Fruit fly (Drosophila melanogaster) whole organism, prepupa: Measurements from ENCODE around the gene ru.
A peak's percentile ranks its signal among the peaks of the same experiment; 100 is the strongest.

Experiments used
- CG10631 ChIP-seq: fragments of 200-800 bp; sonication (Bioruptor generic); optimal IDR thresholded peaks from 2 replicates; lab custom pipeline; 2016; ENCODE audit warnings: missing biosample characterization, missing genetic modification characterization
- CG11294 ChIP-seq: fragments of 200-800 bp; sonication (Bioruptor generic); IDR thresholded peaks from 2 replicates; pipeline ENCODE4 v1.3.6; 2022; ENCODE audit warnings: missing biosample characterization, missing genetic modification characterization
- CG11762 ChIP-seq: fragments of 200-800 bp; sonication (Bioruptor generic); optimal IDR thresholded peaks from 3 replicates; lab custom pipeline; 2016; ENCODE audit warnings: missing biosample characterization, missing genetic modification characterization; ENCODE audit not compliant: insufficient read depth
- CG11902 ChIP-seq: fragments of 200-800 bp; sonication (Bioruptor generic); optimal IDR thresholded peaks from 3 replicates; lab custom pipeline; 2016; ENCODE audit warnings: missing biosample characterization, missing genetic modification characterization
- CG15336 ChIP-seq: fragments of 200-800 bp; sonication (Bioruptor generic); IDR thresholded peaks from 2 replicates; pipeline ENCODE4 v1.3.6; 2022; ENCODE audit warnings: missing biosample characterization, missing genetic modification characterization
- CG1621 ChIP-seq: fragments of 200-800 bp; sonication (Bioruptor generic); optimal IDR thresholded peaks from 3 replicates; lab custom pipeline; 2018; ENCODE audit warnings: missing biosample characterization, mild to moderate bottlenecking, missing genetic modification characterization
- CG3032 ChIP-seq: fragments of 200-800 bp; optimal IDR thresholded peaks from 2 replicates; lab custom pipeline; 2019; ENCODE audit warnings: missing biosample characterization, mild to moderate bottlenecking, missing genetic modification characterization, moderate library complexity
- CG32006 ChIP-seq: fragments of 200-800 bp; sonication (Bioruptor generic); optimal IDR thresholded peaks from 3 replicates; lab custom pipeline; 2017; ENCODE audit warnings: missing biosample characterization, mild to moderate bottlenecking, missing genetic modification characterization
- CG34406 ChIP-seq: fragments of 200-800 bp; sonication (Bioruptor generic); optimal IDR thresholded peaks from 3 replicates; lab custom pipeline; 2016; ENCODE audit warnings: missing biosample characterization, missing genetic modification characterization
- CG3919 ChIP-seq: fragments of 200-800 bp; sonication (Bioruptor generic); optimal IDR thresholded peaks from 3 replicates; lab custom pipeline; 2016; ENCODE audit warnings: missing biosample characterization, missing genetic modification characterization
- CG4318 ChIP-seq: fragments of 200-800 bp; sonication (Bioruptor generic); optimal IDR thresholded peaks from 3 replicates; lab custom pipeline; 2017; ENCODE audit warnings: missing biosample characterization, mild to moderate bottlenecking, missing genetic modification characterization
- CG6163 ChIP-seq: fragments of 200-800 bp; sonication (Bioruptor generic); IDR thresholded peaks from 3 replicates; pipeline ENCODE4 v1.3.6; 2022; ENCODE audit warnings: missing biosample characterization, missing genetic modification characterization
- CG6792 ChIP-seq: fragments of 200-800 bp; sonication (Bioruptor generic); optimal IDR thresholded peaks from 3 replicates; lab custom pipeline; 2016; ENCODE audit warnings: missing biosample characterization, missing genetic modification characterization
- CG6854 ChIP-seq: fragments of 200-800 bp; sonication (Bioruptor generic); optimal IDR thresholded peaks from 2 replicates; lab custom pipeline; 2017; ENCODE audit warnings: missing biosample characterization, mild to moderate bottlenecking, missing genetic modification characterization
- CG7368 ChIP-seq: fragments of 200-800 bp; sonication (Bioruptor generic); optimal IDR thresholded peaks from 3 replicates; lab custom pipeline; 2016; ENCODE audit warnings: missing biosample characterization, missing genetic modification characterization
- CG8119 ChIP-seq: fragments of 200-800 bp; sonication (Bioruptor generic); IDR thresholded peaks from 3 replicates; pipeline ENCODE4 v1.3.6; 2022; ENCODE audit warnings: missing biosample characterization, missing genetic modification characterization
- CG8319 ChIP-seq: fragments of 200-800 bp; sonication (Bioruptor generic); optimal IDR thresholded peaks from 3 replicates; lab custom pipeline; 2016; ENCODE audit warnings: missing biosample characterization, missing genetic modification characterization
- CG8632 ChIP-seq: fragments of 200-800 bp; sonication (Bioruptor generic); optimal IDR thresholded peaks from 3 replicates; lab custom pipeline; 2016; ENCODE audit warnings: missing biosample characterization, missing genetic modification characterization
- CG9139 ChIP-seq: fragments of 200-800 bp; sonication (Bioruptor generic); optimal IDR thresholded peaks from 3 replicates; lab custom pipeline; 2017; ENCODE audit warnings: missing biosample characterization, mild to moderate bottlenecking, missing genetic modification characterization
- Eip75B ChIP-seq: fragments of 200-800 bp; sonication (Bioruptor generic); optimal IDR thresholded peaks from 3 replicates; lab custom pipeline; 2016; ENCODE audit warnings: missing biosample characterization, missing genetic modification characterization
- Eip93F ChIP-seq: fragments of 200-800 bp; sonication (Bioruptor generic); optimal IDR thresholded peaks from 2 replicates; lab custom pipeline; 2016; ENCODE audit warnings: missing biosample characterization, mild to moderate bottlenecking, missing genetic modification characterization
- Ets21C ChIP-seq: fragments of 200-800 bp; sonication (Bioruptor generic); optimal IDR thresholded peaks from 3 replicates; lab custom pipeline; 2016; ENCODE audit warnings: missing biosample characterization, missing genetic modification characterization
- Ets96B ChIP-seq: fragments of 200-800 bp; optimal IDR thresholded peaks from 2 replicates; lab custom pipeline; 2019; ENCODE audit warnings: missing biosample characterization, mild to moderate bottlenecking, missing genetic modification characterization, moderate library complexity
- Hr38 ChIP-seq: sonication (Bioruptor generic); optimal IDR thresholded peaks from 2 replicates; lab custom pipeline; 2016; ENCODE audit warnings: missing biosample characterization, missing genetic modification characterization
- Hr39 ChIP-seq: fragments of 200-800 bp; sonication (Bioruptor generic); optimal IDR thresholded peaks from 2 replicates; lab custom pipeline; 2016; ENCODE audit warnings: missing biosample characterization, missing genetic modification characterization
- Hr4 ChIP-seq: fragments of 200-800 bp; sonication (Bioruptor generic); optimal IDR thresholded peaks from 3 replicates; lab custom pipeline; 2016; ENCODE audit warnings: missing biosample characterization, missing genetic modification characterization
- Met ChIP-seq: fragments of 200-800 bp; sonication (Bioruptor generic); optimal IDR thresholded peaks from 3 replicates; lab custom pipeline; 2016; ENCODE audit warnings: missing biosample characterization, missing genetic modification characterization
- OdsH ChIP-seq: fragments of 200-800 bp; sonication (Bioruptor generic); optimal IDR thresholded peaks from 3 replicates; lab custom pipeline; 2016; ENCODE audit warnings: missing biosample characterization, missing genetic modification characterization
- Smox ChIP-seq: fragments of 200-800 bp; sonication (Bioruptor generic); optimal IDR thresholded peaks from 3 replicates; lab custom pipeline; 2016; ENCODE audit warnings: missing biosample characterization, missing genetic modification characterization
- Sox102F ChIP-seq: fragments of 200-800 bp; sonication (Bioruptor generic); optimal IDR thresholded peaks from 2 replicates; lab custom pipeline; 2016; ENCODE audit warnings: missing biosample characterization, mild to moderate bottlenecking, missing genetic modification characterization
- Sox14 ChIP-seq: fragments of 200-800 bp; sonication (Bioruptor generic); optimal IDR thresholded peaks from 3 replicates; lab custom pipeline; 2016; ENCODE audit warnings: missing biosample characterization, missing genetic modification characterization
- Sox15 ChIP-seq: fragments of 200-800 bp; sonication (Bioruptor generic); optimal IDR thresholded peaks from 3 replicates; lab custom pipeline; 2016; ENCODE audit warnings: missing biosample characterization, missing genetic modification characterization
- achi ChIP-seq: fragments of 200-800 bp; sonication (Bioruptor generic); optimal IDR thresholded peaks from 3 replicates; lab custom pipeline; 2016; ENCODE audit warnings: missing biosample characterization, missing genetic modification characterization
- acj6 ChIP-seq: fragments of 200-800 bp; sonication (Bioruptor generic); optimal IDR thresholded peaks from 3 replicates; lab custom pipeline; 2016; ENCODE audit warnings: missing biosample characterization, missing genetic modification characterization
- dsx ChIP-seq: fragments of 200-800 bp; optimal IDR thresholded peaks from 3 replicates; lab custom pipeline; 2019; ENCODE audit warnings: missing biosample characterization, mild to moderate bottlenecking, missing genetic modification characterization, moderate library complexity; ENCODE audit not compliant: poor library complexity, severe bottlenecking
- eg ChIP-seq: fragments of 200-800 bp; sonication (Bioruptor generic); IDR thresholded peaks from 3 replicates; pipeline ENCODE4 v1.3.6; 2022; ENCODE audit warnings: missing biosample characterization, missing genetic modification characterization
- fd59A ChIP-seq: fragments of 200-800 bp; sonication (Bioruptor generic); optimal IDR thresholded peaks from 2 replicates; lab custom pipeline; 2017; ENCODE audit warnings: missing biosample characterization, mild to moderate bottlenecking, missing genetic modification characterization, missing genetic modification reagents
- fd85E ChIP-seq: fragments of 200-800 bp; sonication (Bioruptor generic); optimal IDR thresholded peaks from 3 replicates; lab custom pipeline; 2016; ENCODE audit warnings: missing biosample characterization, missing genetic modification characterization
- fkh ChIP-seq: fragments of 200-800 bp; sonication (Bioruptor generic); optimal IDR thresholded peaks from 3 replicates; lab custom pipeline; 2017; ENCODE audit warnings: missing biosample characterization, mild to moderate bottlenecking, missing genetic modification characterization, moderate library complexity
- lz ChIP-seq: fragments of 200-800 bp; sonication (Bioruptor generic); optimal IDR thresholded peaks from 3 replicates; lab custom pipeline; 2016; ENCODE audit warnings: missing biosample characterization, missing genetic modification characterization
- net ChIP-seq: fragments of 200-800 bp; sonication (Bioruptor generic); optimal IDR thresholded peaks from 3 replicates; lab custom pipeline; 2016; ENCODE audit warnings: missing biosample characterization, missing genetic modification characterization
- pdm3 ChIP-seq: fragments of 200-800 bp; sonication (Bioruptor generic); optimal IDR thresholded peaks from 3 replicates; lab custom pipeline; 2016; ENCODE audit warnings: missing biosample characterization, missing genetic modification characterization
- salr ChIP-seq, 2 experiments: fragments of 200-800 bp; sonication (Bioruptor generic); optimal IDR thresholded peaks; 3 replicates each; lab custom pipeline; 2016 to 2018; ENCODE audit warnings: missing biosample characterization in 2 of 2, missing genetic modification characterization in 2 of 2, mild to moderate bottlenecking in 1 of 2
- spab ChIP-seq: fragments of 200-800 bp; sonication (Bioruptor generic); optimal IDR thresholded peaks from 2 replicates; lab custom pipeline; 2017; ENCODE audit warnings: missing biosample characterization, mild to moderate bottlenecking, missing genetic modification characterization, missing genetic modification reagents
- ss ChIP-seq, 2 experiments: fragments of 200-800 bp; sonication (Bioruptor generic); optimal IDR thresholded peaks; 2 replicates in 1 of 2; 3 replicates in 1 of 2; lab custom pipeline; 2017 to 2018; ENCODE audit warnings: mild to moderate bottlenecking in 2 of 2, missing biosample characterization in 2 of 2, missing genetic modification characterization in 2 of 2, moderate library complexity in 1 of 2
- svp ChIP-seq: fragments of 200-800 bp; sonication (Bioruptor generic); peaks from one replicate; lab custom pipeline; 2016; ENCODE audit warnings: missing biosample characterization, missing genetic modification characterization
- topi ChIP-seq: fragments of 200-800 bp; sonication (Bioruptor generic); optimal IDR thresholded peaks from 3 replicates; lab custom pipeline; 2016; ENCODE audit warnings: missing biosample characterization, missing genetic modification characterization
- vri ChIP-seq: fragments of 200-800 bp; sonication (Bioruptor generic); optimal IDR thresholded peaks from 3 replicates; lab custom pipeline; 2016; ENCODE audit warnings: missing biosample characterization, mild to moderate bottlenecking, missing genetic modification characterization

The ru gene

DNA sequence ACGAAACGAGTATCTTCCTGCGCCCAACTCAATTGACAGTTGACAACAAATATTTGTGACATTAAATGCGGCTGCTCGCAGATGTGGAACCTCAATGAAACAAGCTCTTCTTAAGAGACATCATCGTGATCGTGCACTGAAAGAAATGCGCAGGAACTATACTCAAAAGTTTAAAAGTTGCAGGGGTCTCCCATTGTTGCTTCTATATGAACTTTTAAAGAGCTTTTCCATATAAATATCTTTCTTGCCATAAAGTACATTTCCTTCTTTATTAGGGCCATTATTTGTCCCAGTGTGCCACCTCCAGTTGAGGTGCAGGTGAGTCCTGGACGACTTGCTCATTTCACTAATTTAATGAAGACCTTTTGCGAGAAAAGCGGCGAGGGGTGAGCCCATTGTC is 17.7 kb downstream of the ru start (continued):
- TF ChIP-seq acj6 (peak; percentile 68), Eip93F (GFP tag; lab: Kevin White, UChicago) (peak; percentile 25), CG6854 (GFP tag; lab: Kevin White, UChicago) (no peak), fd59A (GFP tag; lab: Kevin White, UChicago) (peak; percentile 66), ss (GFP tag; optimal IDR thresholded peaks at IDR 0.05; lab: Kevin White, UChicago) (peak in 1 of 2 experiments; percentile 28), Hr4 (GFP tag; lab: Kevin White, UChicago) (peak; percentile 14), CG34406 (GFP tag; lab: Kevin White, UChicago) (peak; percentile 67), salr (GFP tag; optimal IDR thresholded peaks at IDR 0.05; lab: Kevin White, UChicago) (peak in 1 of 2 experiments; percentile 49), spab (peak; percentile 42), Sox14 (GFP tag; lab: Kevin White, UChicago) (peak; percentile 71), CG9139 (GFP tag; lab: Kevin White, UChicago) (no peak), topi (peak; percentile 67), CG11762 (GFP tag; lab: Kevin White, UChicago) (no peak), Hr38 (GFP tag; lab: Kevin White, UChicago) (no peak), CG1621 (peak; percentile 61), OdsH (GFP tag; lab: Kevin White, UChicago) (peak; percentile 75), CG32006 (GFP tag; lab: Kevin White, UChicago) (peak; percentile 27), svp (GFP tag; lab: Kevin White, UChicago) (peak; percentile 87)

DNA sequence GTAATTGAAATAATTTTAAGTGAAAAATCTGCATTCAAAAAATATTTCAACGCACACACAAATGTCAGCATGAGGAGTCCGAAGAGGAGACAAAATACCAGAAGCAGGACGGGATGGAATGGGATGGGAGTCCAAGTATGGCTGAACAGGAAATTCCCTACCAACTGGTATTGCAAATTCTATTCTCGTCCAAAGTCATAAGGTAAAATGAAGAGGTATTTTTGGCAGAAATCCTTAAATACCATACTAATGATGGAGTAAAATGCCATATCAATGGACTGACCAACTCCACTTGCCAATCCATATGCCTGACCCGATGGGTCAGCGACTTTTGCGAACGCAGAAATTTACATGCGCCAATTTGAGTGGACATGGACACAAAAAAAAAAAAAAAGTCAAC is 18.4 kb downstream of the ru start:
- TF ChIP-seq CG6792 (GFP tag; lab: Kevin White, UChicago) (no peak), Sox102F (GFP tag; lab: Kevin White, UChicago) (peak; percentile 19), Ets21C (GFP tag; lab: Kevin White, UChicago) (peak; percentile 27), Sox14 (GFP tag; lab: Kevin White, UChicago) (no peak), CG11762 (GFP tag; lab: Kevin White, UChicago) (no peak), svp (GFP tag; lab: Kevin White, UChicago) (peak; percentile 88), vri (GFP tag; lab: Kevin White, UChicago) (peak; percentile 14), Ets96B (tag; lab: Kevin White, UChicago) (no peak), Hr4 (GFP tag; lab: Kevin White, UChicago) (no peak), CG3032 (tag; lab: Kevin White, UChicago) (no peak), Eip75B (GFP tag; lab: Kevin White, UChicago) (no peak), spab (no peak), CG9139 (GFP tag; lab: Kevin White, UChicago) (no peak), net (GFP tag; lab: Kevin White, UChicago) (no peak), OdsH (GFP tag; lab: Kevin White, UChicago) (no peak), CG8119 (GFP tag; lab: Robert Waterston, UW) (no peak), acj6 (peak; percentile 13), pdm3 (peak; percentile 18), CG11902 (GFP tag; lab: Kevin White, UChicago) (no peak), CG3919 (GFP tag; lab: Kevin White, UChicago) (no peak), dsx (GFP tag; lab: Kevin White, UChicago) (no peak), salr (GFP tag; optimal IDR thresholded peaks at IDR 0.05; lab: Kevin White, UChicago) (no peak), Eip93F (GFP tag; lab: Kevin White, UChicago) (no peak), achi (GFP tag; lab: Kevin White, UChicago) (no peak), fkh (GFP tag; lab: Kevin White, UChicago) (no peak), CG6163 (GFP tag; lab: Robert Waterston, UW) (no peak), Hr39 (GFP tag; lab: Kevin White, UChicago) (peak; percentile 54), CG7368 (GFP tag; lab: Kevin White, UChicago) (no peak), eg (GFP tag; lab: Robert Waterston, UW) (no peak), Hr38 (GFP tag; lab: Kevin White, UChicago) (no peak), lz (peak; percentile 17), CG8632 (GFP tag; lab: Kevin White, UChicago) (no peak), CG34406 (GFP tag; lab: Kevin White, UChicago) (no peak), Met (GFP tag; lab: Kevin White, UChicago) (peak; percentile 34), CG11294 (GFP tag; lab: Robert Waterston, UW) (no peak), Sox15 (no peak), CG15336 (GFP tag; lab: Robert Waterston, UW) (no peak), CG8319 (GFP tag; lab: Kevin White, UChicago) (no peak), CG10631 (peak; percentile 11), CG4318 (GFP tag; lab: Kevin White, UChicago) (no peak), CG6854 (GFP tag; lab: Kevin White, UChicago) (no peak), Smox (GFP tag; lab: Kevin White, UChicago) (peak; percentile 35), fd85E (no peak)
